Fruit fly (Drosophila melanogaster) whole organism, embryonic: Measurements from ENCODE around the gene Rab6.
A peak's percentile ranks its signal among the peaks of the same experiment; 100 is the strongest.

ENCODE experiments used
- ATbp ChIP-seq: fragments of 200-800 bp; sonication (Bioruptor generic); optimal IDR thresholded peaks from 2 replicates; lab custom pipeline; 2017; ENCODE audit warnings: missing biosample characterization, mild to moderate bottlenecking, missing genetic modification characterization, missing genetic modification reagents
- BtbVII ChIP-seq: fragments of 200-800 bp; sonication (Bioruptor generic); optimal IDR thresholded peaks from 3 replicates; lab custom pipeline; 2017; ENCODE audit warnings: missing biosample characterization, mild to moderate bottlenecking, missing genetic modification characterization
- CG10366 ChIP-seq: fragments of 200-800 bp; sonication (Bioruptor generic); IDR thresholded peaks from 2 replicates; pipeline ENCODE4 v1.3.6; 2022; ENCODE audit warnings: missing biosample characterization, missing genetic modification characterization
- CG11456 ChIP-seq: fragments of 200-800 bp; sonication (Bioruptor generic); IDR thresholded peaks from 3 replicates; pipeline ENCODE4 v1.3.6; 2022; ENCODE audit warnings: missing biosample characterization, missing genetic modification characterization
- CG11560 ChIP-seq: fragments of 200-800 bp; sonication (Bioruptor generic); IDR thresholded peaks from 3 replicates; pipeline ENCODE4 v1.3.6; 2022; ENCODE audit warnings: missing biosample characterization, missing genetic modification characterization
- CG12155 ChIP-seq: fragments of 200-800 bp; sonication (Bioruptor generic); optimal IDR thresholded peaks from 3 replicates; lab custom pipeline; 2016; ENCODE audit warnings: missing biosample characterization, missing genetic modification characterization
- CG12219 ChIP-seq: fragments of 200-800 bp; sonication (Bioruptor generic); optimal IDR thresholded peaks from 3 replicates; lab custom pipeline; 2018; ENCODE audit warnings: missing biosample characterization, mild to moderate bottlenecking, missing genetic modification characterization
- CG15011 ChIP-seq: fragments of 200-800 bp; sonication (Bioruptor generic); optimal IDR thresholded peaks from 3 replicates; lab custom pipeline; 2018; ENCODE audit warnings: missing biosample characterization, mild to moderate bottlenecking, missing genetic modification characterization
- CG1602 ChIP-seq: fragments of 200-800 bp; sonication (Bioruptor generic); optimal IDR thresholded peaks from 3 replicates; lab custom pipeline; 2016; ENCODE audit warnings: missing biosample characterization, missing genetic modification characterization
- CG18011 ChIP-seq: fragments of 200-800 bp; sonication (Bioruptor generic); optimal IDR thresholded peaks from 2 replicates; lab custom pipeline; 2017; ENCODE audit warnings: missing biosample characterization, missing genetic modification characterization, mild to moderate bottlenecking, moderate library complexity, missing genotype
- CG2116 ChIP-seq: fragments of 200-800 bp; sonication (Bioruptor generic); optimal IDR thresholded peaks from 3 replicates; lab custom pipeline; 2018; ENCODE audit warnings: missing biosample characterization, mild to moderate bottlenecking, missing genetic modification characterization
- CG2889 ChIP-seq: fragments of 200-800 bp; sonication (Bioruptor generic); IDR thresholded peaks from 3 replicates; pipeline ENCODE4 v1.3.6; 2022; ENCODE audit warnings: missing biosample characterization, missing genetic modification characterization
- CG42726 ChIP-seq: fragments of 200-800 bp; sonication (Bioruptor generic); IDR thresholded peaks from 2 replicates; pipeline ENCODE4 v1.3.6; 2022; ENCODE audit warnings: missing biosample characterization, missing genetic modification characterization; ENCODE audit not compliant: partially characterized antibody
- CG4328 ChIP-seq: fragments of 200-800 bp; sonication (Bioruptor generic); optimal IDR thresholded peaks from 3 replicates; lab custom pipeline; 2017; ENCODE audit warnings: missing biosample characterization, missing genetic modification reagents, missing genetic modification characterization
- CG5180 ChIP-seq: fragments of 200-800 bp; sonication (Bioruptor generic); optimal IDR thresholded peaks from 3 replicates; lab custom pipeline; 2017; ENCODE audit warnings: missing biosample characterization, missing genetic modification characterization, mild to moderate bottlenecking, moderate library complexity, missing genetic modification reagents
- CG7372 ChIP-seq: fragments of 200-800 bp; sonication (Bioruptor generic); IDR thresholded peaks from 2 replicates; pipeline ENCODE4 v1.3.6; 2022; ENCODE audit warnings: missing biosample characterization, missing genetic modification characterization
- CG7745 ChIP-seq: fragments of 200-800 bp; sonication (Bioruptor generic); optimal IDR thresholded peaks from 2 replicates; lab custom pipeline; 2018; ENCODE audit warnings: missing biosample characterization, mild to moderate bottlenecking, missing genetic modification characterization, moderate library complexity
- CG8388 ChIP-seq: fragments of 200-800 bp; sonication (Bioruptor generic); optimal IDR thresholded peaks from 2 replicates; lab custom pipeline; 2019; ENCODE audit warnings: missing biosample characterization, mild to moderate bottlenecking, missing genetic modification characterization, moderate library complexity
- CG8944 ChIP-seq: fragments of 200-800 bp; sonication (Bioruptor generic); optimal IDR thresholded peaks from 3 replicates; lab custom pipeline; 2016; ENCODE audit warnings: missing biosample characterization, missing genetic modification characterization
- CG9817 ChIP-seq: fragments of 200-800 bp; sonication (Bioruptor generic); optimal IDR thresholded peaks from 2 replicates; lab custom pipeline; 2018; ENCODE audit warnings: missing biosample characterization, mild to moderate bottlenecking, missing genetic modification characterization, moderate library complexity
- E2f1 ChIP-seq: fragments of 200-800 bp; sonication (Bioruptor generic); IDR thresholded peaks from 2 replicates; pipeline ENCODE4 v1.3.6; 2022; ENCODE audit warnings: missing biosample characterization, missing genetic modification characterization
- Elba2 ChIP-seq: fragments of 200-800 bp; sonication (Bioruptor generic); optimal IDR thresholded peaks from 3 replicates; lab custom pipeline; 2016; ENCODE audit warnings: missing biosample characterization, missing genetic modification characterization
- Fer2 ChIP-seq: fragments of 200-800 bp; sonication (Bioruptor generic); optimal IDR thresholded peaks from 2 replicates; lab custom pipeline; 2018; ENCODE audit warnings: missing biosample characterization, mild to moderate bottlenecking, missing genetic modification characterization, moderate library complexity
- HmgD ChIP-seq: fragments of 200-800 bp; sonication (Bioruptor generic); optimal IDR thresholded peaks from 3 replicates; lab custom pipeline; 2016; ENCODE audit warnings: missing biosample characterization, missing genetic modification characterization
- Hmx ChIP-seq: fragments of 200-800 bp; sonication (Bioruptor generic); optimal IDR thresholded peaks from 2 replicates; lab custom pipeline; 2016; ENCODE audit warnings: missing biosample characterization, missing genetic modification characterization
- NC2α ChIP-seq: fragments of 200-800 bp; sonication (Bioruptor generic); optimal IDR thresholded peaks from 2 replicates; lab custom pipeline; 2016; ENCODE audit warnings: missing biosample characterization, missing genetic modification characterization
- NK7.1 ChIP-seq: fragments of 200-800 bp; sonication (Bioruptor generic); optimal IDR thresholded peaks from 3 replicates; lab custom pipeline; 2016; ENCODE audit warnings: missing biosample characterization, missing genetic modification characterization
- Neu2 ChIP-seq: fragments of 200-800 bp; sonication (Bioruptor generic); optimal IDR thresholded peaks from 3 replicates; lab custom pipeline; 2016; ENCODE audit warnings: missing biosample characterization, missing genetic modification characterization, borderline replicate concordance
- Oli ChIP-seq: fragments of 200-800 bp; sonication (Bioruptor generic); optimal IDR thresholded peaks from 2 replicates; lab custom pipeline; 2018; ENCODE audit warnings: missing biosample characterization, mild to moderate bottlenecking, missing genetic modification characterization, moderate library complexity
- PHDP ChIP-seq: fragments of 200-800 bp; sonication (Bioruptor generic); optimal IDR thresholded peaks from 3 replicates; lab custom pipeline; 2018; ENCODE audit warnings: missing biosample characterization, mild to moderate bottlenecking, missing genetic modification characterization, moderate library complexity
- ap ChIP-seq: fragments of 200-800 bp; sonication (Bioruptor generic); IDR thresholded peaks from 2 replicates; pipeline ENCODE4 v1.3.6; 2022; ENCODE audit warnings: missing biosample characterization, missing genetic modification characterization
- bigmax ChIP-seq: fragments of 200-800 bp; sonication (Bioruptor generic); optimal IDR thresholded peaks from 2 replicates; lab custom pipeline; 2018; ENCODE audit warnings: missing biosample characterization, mild to moderate bottlenecking, missing genetic modification characterization
- br ChIP-seq: fragments of >200 bp; optimal IDR thresholded peaks from 2 replicates; lab custom pipeline; 2017
- chm ChIP-seq: fragments of 200-800 bp; sonication (Bioruptor generic); IDR thresholded peaks from 2 replicates; pipeline ENCODE4 v1.3.6; 2022; ENCODE audit warnings: missing biosample characterization, missing genetic modification characterization
- fd3F ChIP-seq: fragments of 200-800 bp; sonication (Bioruptor generic); optimal IDR thresholded peaks from 2 replicates; lab custom pipeline; 2018; ENCODE audit warnings: missing biosample characterization, mild to moderate bottlenecking, missing genetic modification characterization, moderate library complexity
- fd64A ChIP-seq: fragments of 200-800 bp; sonication (Bioruptor generic); optimal IDR thresholded peaks from 3 replicates; lab custom pipeline; 2018; ENCODE audit warnings: missing biosample characterization, mild to moderate bottlenecking, missing genetic modification characterization
- gce ChIP-seq: fragments of 200-800 bp; sonication (Bioruptor generic); IDR thresholded peaks from 3 replicates; pipeline ENCODE4 v1.3.6; 2022; ENCODE audit warnings: missing biosample characterization, missing genetic modification characterization
- hb ChIP-seq: fragments of 200-800 bp; sonication (Bioruptor generic); IDR thresholded peaks from 3 replicates; pipeline ENCODE4 v1.3.6; 2022; ENCODE audit warnings: missing biosample characterization, missing genetic modification characterization; ENCODE audit not compliant: partially characterized antibody
- hbn ChIP-seq: fragments of 200-800 bp; sonication (Bioruptor generic); IDR thresholded peaks from 2 replicates; pipeline ENCODE4 v1.3.6; 2022; ENCODE audit warnings: missing biosample characterization, missing genetic modification characterization; ENCODE audit not compliant: partially characterized antibody
- kay ChIP-seq: fragments of 200-800 bp; sonication (Bioruptor generic); optimal IDR thresholded peaks from 2 replicates; lab custom pipeline; 2016; ENCODE audit warnings: missing biosample characterization, missing genetic modification characterization
- klu ChIP-seq: fragments of 200-800 bp; sonication (Bioruptor generic); IDR thresholded peaks from 2 replicates; pipeline ENCODE4 v1.3.6; 2022; ENCODE audit warnings: missing biosample characterization, missing genetic modification characterization
- maf-S ChIP-seq: fragments of 200-800 bp; sonication (Bioruptor generic); optimal IDR thresholded peaks from 2 replicates; lab custom pipeline; 2016; ENCODE audit warnings: missing biosample characterization, missing genetic modification characterization
- onecut ChIP-seq: fragments of 200-800 bp; sonication (Bioruptor generic); IDR thresholded peaks from 2 replicates; pipeline ENCODE4 v1.3.6; 2022; ENCODE audit warnings: missing biosample characterization, missing genetic modification characterization
- sim ChIP-seq: fragments of 200-800 bp; sonication (Bioruptor generic); IDR thresholded peaks from 2 replicates; pipeline ENCODE4 v1.3.6; 2022; ENCODE audit warnings: missing biosample characterization, missing genetic modification characterization
- sna ChIP-seq: fragments of 200-800 bp; sonication (Bioruptor generic); IDR thresholded peaks from 2 replicates; pipeline ENCODE4 v1.3.6; 2022; ENCODE audit warnings: missing biosample characterization, missing genetic modification characterization; ENCODE audit not compliant: partially characterized antibody
- wdn ChIP-seq: fragments of 200-800 bp; sonication (Bioruptor generic); IDR thresholded peaks from 2 replicates; pipeline ENCODE4 v1.3.6; 2022; ENCODE audit warnings: missing biosample characterization, missing genetic modification characterization
- wor ChIP-seq: fragments of 200-800 bp; sonication (Bioruptor generic); IDR thresholded peaks from 2 replicates; pipeline ENCODE4 v1.3.6; 2022; ENCODE audit warnings: missing biosample characterization, missing genetic modification characterization
- zfh1 ChIP-seq: fragments of 200-800 bp; sonication (Bioruptor generic); IDR thresholded peaks from 3 replicates; pipeline ENCODE4 v1.3.6; 2022; ENCODE audit warnings: missing biosample characterization, missing genetic modification characterization

The Rab6 gene

dm6 chr2L:12103231-12104210 lies 5.4 kb downstream of the Rab6 start, which contains the start of the genes Patsas and ThrRS (continued):
- TF ChIP-seq CG5180 (GFP tag; lab: Kevin White, UChicago) (no peak), CG11560 (tag; lab: Robert Waterston, UW) (0 out of 3 replicates have a peak, but pooled peaks have one; percentile 51), chm (GFP tag; lab: Robert Waterston, UW) (peak; percentile 57; the same call in 1 of the 2 replicates), kay (GFP tag; lab: Kevin White, UChicago) (peak; percentile 69), CG42726 (GFP tag; lab: Robert Waterston, UW) (no peak), Neu2 (GFP tag; lab: Kevin White, UChicago) (no peak), br (lab: Kevin White, UChicago) (no peak), sim (GFP tag; lab: Robert Waterston, UW) (0 out of 2 replicates have a peak, but pooled peaks have one; percentile 47), wdn (GFP tag; lab: Robert Waterston, UW) (peak; percentile 71; the same call in 1 of the 2 replicates), BtbVII (GFP tag; lab: Kevin White, UChicago) (peak; percentile 57), Hmx (GFP tag; lab: Kevin White, UChicago) (peak; percentile 41), CG9817 (tag; lab: Kevin White, UChicago) (peak; percentile 93), CG12219 (GFP tag; lab: Kevin White, UChicago) (peak; percentile 26), CG1602 (GFP tag; lab: Kevin White, UChicago) (peak; percentile 86), CG8388 (GFP tag; lab: Kevin White, UChicago) (peak; percentile 77), ap (GFP tag; lab: Robert Waterston, UW) (peak; percentile 76), fd64A (GFP tag; lab: Kevin White, UChicago) (no peak), NC2α (no peak), sna (GFP tag; lab: Robert Waterston, UW) (no peak), CG18011 (GFP tag; lab: Kevin White, UChicago) (peak; percentile 52), CG4328 (peak; percentile 71), PHDP (peak; percentile 87), Oli (tag; lab: Kevin White, UChicago) (peak; percentile 87), CG10366 (peak; percentile 78), Elba2 (GFP tag; lab: Kevin White, UChicago) (peak; percentile 63), fd3F (GFP tag; lab: Kevin White, UChicago) (peak; percentile 85), zfh1 (GFP tag; lab: Robert Waterston, UW) (peak; percentile 78), NK7.1 (GFP tag; lab: Kevin White, UChicago) (peak; percentile 48), E2f1 (GFP tag; lab: Robert Waterston, UW) (peak; percentile 81), hb (GFP tag; lab: Robert Waterston, UW) (no peak), onecut (GFP tag; lab: Robert Waterston, UW) (peak; percentile 97), CG12155 (peak; percentile 88), CG7372 (peak; percentile 82), klu (GFP tag; lab: Robert Waterston, UW) (peak; percentile 81), wor (GFP tag; lab: Robert Waterston, UW) (peak; percentile 32; the same call in 1 of the 2 replicates), CG7745 (tag; lab: Kevin White, UChicago) (peak; percentile 99), maf-S (peak; percentile 79), CG2889 (GFP tag; lab: Robert Waterston, UW) (peak; percentile 80), ATbp (peak; percentile 73), gce (GFP tag; lab: Robert Waterston, UW) (peak; percentile 54; the same call in 2 of the 3 replicates), CG2116 (GFP tag; lab: Kevin White, UChicago) (peak; percentile 90), hbn (GFP tag; lab: Robert Waterston, UW) (no peak), CG8944 (GFP tag; lab: Kevin White, UChicago) (peak; percentile 69), CG11456 (GFP tag; lab: Robert Waterston, UW) (peak; percentile 76), CG15011 (GFP tag; lab: Kevin White, UChicago) (no peak), Fer2 (tag; lab: Kevin White, UChicago) (peak; percentile 84), bigmax (GFP tag; lab: Kevin White, UChicago) (no peak), HmgD (peak; percentile 24)
